Fruit fly (Drosophila melanogaster): ENCODE results near the gene ort.

Gene ort

dm6 chr3R:19659448-19659847 lies at the start of gene ort:
Gene ort, plus strand, starts transcription at chr3R:19659748.
- TF ChIP-seq Doc2 (GFP tag; IDR thresholded peaks at IDR 0.05) (no peak), CG16863 (GFP tag; optimal IDR thresholded peaks at IDR 0.05) (no peak), cg (GFP tag; optimal IDR thresholded peaks at IDR 0.05) (no peak), CG31365 (tag; optimal IDR thresholded peaks at IDR 0.05) (no peak), CG11085 (GFP tag; IDR thresholded peaks at IDR 0.05) (no peak), bigmax (GFP tag; optimal IDR thresholded peaks at IDR 0.05) (no peak), CG2678 (tag; optimal IDR thresholded peaks at IDR 0.05) (no peak), CG8281 (tag; optimal IDR thresholded peaks at IDR 0.05) (no peak), sima (GFP tag; optimal IDR thresholded peaks at IDR 0.05) (no peak), H2.0 (GFP tag; IDR thresholded peaks at IDR 0.05) (no peak), p53 (GFP tag; optimal IDR thresholded peaks at IDR 0.05) (no peak)

dm6 chr3R:19609925-19610324 lies 49.6 kb upstream of the ort start, which contains the start of gene CG17752:
Gene CG17752, plus strand, starts transcription at chr3R:19610225.
- no peak for TF ChIP-seq CoRest (tag; optimal IDR thresholded peaks at IDR 0.05)
- TF ChIP-seq tna (GFP tag; IDR thresholded peaks at IDR 0.05; ENCODE audit: partially characterized antibody) = no peak
- no peak for TF ChIP-seq tgo (GFP tag; IDR thresholded peaks at IDR 0.05)
- no peak for TF ChIP-seq Gug (GFP tag; IDR thresholded peaks at IDR 0.05)
- no peak for TF ChIP-seq Sox102F (GFP tag; optimal IDR thresholded peaks at IDR 0.05)
- TF ChIP-seq HmgD (GFP tag; optimal IDR thresholded peaks at IDR 0.05) = no peak
- no peak for TF ChIP-seq insv (GFP tag; optimal IDR thresholded peaks at IDR 0.05)
- TF ChIP-seq CG18619 (GFP tag; optimal IDR thresholded peaks at IDR 0.05) = no peak
- no peak for TF ChIP-seq grn (GFP tag; optimal IDR thresholded peaks at IDR 0.05)
- no peak for TF ChIP-seq bcd (GFP tag; optimal IDR thresholded peaks at IDR 0.05)
- no peak for TF ChIP-seq Eip74EF (GFP tag; optimal IDR thresholded peaks at IDR 0.05)

- TF ChIP-seq chn (GFP tag; optimal IDR thresholded peaks at IDR 0.05) = no peak
- no peak for TF ChIP-seq Atf-2 (GFP tag; optimal IDR thresholded peaks at IDR 0.05)
- TF ChIP-seq bsh (GFP tag; optimal IDR thresholded peaks at IDR 0.05) = no peak
- no peak for TF ChIP-seq Hsf (GFP tag; optimal IDR thresholded peaks at IDR 0.05)
- TF ChIP-seq CG5180 (GFP tag; optimal IDR thresholded peaks at IDR 0.05) = peak; percentile 33
- no peak for TF ChIP-seq CG8944 (GFP tag; optimal IDR thresholded peaks at IDR 0.05)
- TF ChIP-seq Blimp-1 (GFP tag; optimal IDR thresholded peaks at IDR 0.05) = peak; percentile 21
- no peak for TF ChIP-seq az2 (GFP tag; optimal IDR thresholded peaks at IDR 0.05)
- TF ChIP-seq CG3995 (GFP tag; optimal IDR thresholded peaks at IDR 0.05) = no peak
- TF ChIP-seq grau (tag; optimal IDR thresholded peaks at IDR 0.05) = no peak
- no peak for TF ChIP-seq ERR (GFP tag; optimal IDR thresholded peaks at IDR 0.05)
- TF ChIP-seq Mad (GFP tag; optimal IDR thresholded peaks at IDR 0.05) = no peak
- no peak for TF ChIP-seq ap (GFP tag; IDR thresholded peaks at IDR 0.05)
- TF ChIP-seq gem (tag; optimal IDR thresholded peaks at IDR 0.05) = peak; percentile 28
- no peak for TF ChIP-seq dimm (GFP tag; IDR thresholded peaks at IDR 0.05)
- peak; percentile 41 for TF ChIP-seq CG12071 (GFP tag; optimal IDR thresholded peaks at IDR 0.05)
- no peak for TF ChIP-seq CG13287 (GFP tag; IDR thresholded peaks at IDR 0.05; ENCODE audit: partially characterized antibody)
- peak; percentile 65 for TF ChIP-seq CG2678 (tag; optimal IDR thresholded peaks at IDR 0.05)
- no peak for TF ChIP-seq Atf6 (GFP tag; IDR thresholded peaks at IDR 0.05)
- no peak for TF ChIP-seq Fer2 (tag; optimal IDR thresholded peaks at IDR 0.05)
- TF ChIP-seq CG7987 (GFP tag; optimal IDR thresholded peaks at IDR 0.05) = peak; percentile 28
- TF ChIP-seq Awh (GFP tag; IDR thresholded peaks at IDR 0.05) = no peak
- TF ChIP-seq repo (GFP tag; optimal IDR thresholded peaks at IDR 0.05) = no peak
- no peak for TF ChIP-seq B-H2 (GFP tag; optimal IDR thresholded peaks at IDR 0.05)
- TF ChIP-seq CG11456 (GFP tag; IDR thresholded peaks at IDR 0.05) = no peak
- TF ChIP-seq pb (GFP tag; optimal IDR thresholded peaks at IDR 0.05) = no peak
- peak; percentile 35 for TF ChIP-seq odd (GFP tag; optimal IDR thresholded peaks at IDR 0.05)
- no peak for TF ChIP-seq wek (GFP tag; optimal IDR thresholded peaks at IDR 0.05)
These were observed 46.6 kb upstream of the ort start, which contains the start of gene CG16727 for dm6 chr3R:19612908-19613431. Gene CG16727, plus strand, starts transcription at chr3R:19613381.
